Worm (Caenorhabditis elegans) whole organism, L1 larva: ENCODE data around the gene F20D6.15.

Experiments used
- aha-1 ChIP-seq: fragments of 150-350 bp; optimal IDR thresholded peaks from 2 replicates; lab custom pipeline; 2014; ENCODE audit warnings: missing biosample characterization, missing genetic modification characterization
- alr-1 ChIP-seq: fragments of 200-800 bp; sonication (Bioruptor generic); optimal IDR thresholded peaks from 2 replicates; lab custom pipeline; 2018; ENCODE audit warnings: borderline replicate concordance, mild to moderate bottlenecking, missing genetic modification characterization, missing compliant biosample characterization
- aly-2 ChIP-seq: fragments of 150-350 bp; optimal IDR thresholded peaks from 2 replicates; lab custom pipeline; 2014; ENCODE audit warnings: missing biosample characterization, missing genetic modification characterization
- ceh-63 ChIP-seq: fragments of 200-800 bp; sonication (Bioruptor generic); optimal IDR thresholded peaks from 2 replicates; lab custom pipeline; 2018; ENCODE audit warnings: mild to moderate bottlenecking, missing genetic modification characterization, missing compliant biosample characterization
- ces-1 ChIP-seq: fragments of 150-350 bp; optimal IDR thresholded peaks from 2 replicates; lab custom pipeline; 2014; ENCODE audit warnings: missing biosample characterization, missing genetic modification reagents, missing genetic modification characterization
- dpl-1 ChIP-seq, 3 experiments: fragments of 150-350 bp in 2 of 3; sonication (generic microtip) in 1 of 3; optimal IDR thresholded peaks; 2 replicates each; lab custom pipeline; 2014 to 2017; ENCODE audit warnings: missing biosample characterization in 3 of 3, missing genetic modification characterization in 3 of 3, missing genetic modification reagents in 3 of 3
- dsc-1 ChIP-seq: sonication (generic microtip); optimal IDR thresholded peaks from 2 replicates; lab custom pipeline; 2016; ENCODE audit warnings: mild to moderate bottlenecking, missing genetic modification characterization, missing compliant biosample characterization
- efl-1 ChIP-seq, 4 experiments: fragments of 150-350 bp; optimal IDR thresholded peaks in 3 of 4; peaks in 1 of 4; 1 replicate in 1 of 4; 2 replicates in 3 of 4; lab custom pipeline; 2014; ENCODE audit warnings: missing biosample characterization in 2 of 4, missing genetic modification characterization in 2 of 4, missing genetic modification reagents in 2 of 4
- egl-13 ChIP-seq: sonication (generic microtip); optimal IDR thresholded peaks from 2 replicates; lab custom pipeline; 2016; ENCODE audit warnings: missing genotype, missing genetic modification reagents, missing genetic modification characterization, missing compliant biosample characterization
- elt-2 ChIP-seq: sonication (generic microtip); optimal IDR thresholded peaks from 2 replicates; lab custom pipeline; 2016; ENCODE audit warnings: missing genetic modification characterization, mild to moderate bottlenecking, inconsistent platforms, missing compliant biosample characterization, missing genetic modification reagents
- fkh-10 ChIP-seq: sonication (generic microtip); optimal IDR thresholded peaks from 2 replicates; lab custom pipeline; 2017; ENCODE audit warnings: missing biosample characterization, missing genetic modification reagents, missing genetic modification characterization
- fkh-4 ChIP-seq: sonication (generic microtip); optimal IDR thresholded peaks from 2 replicates; lab custom pipeline; 2016; ENCODE audit warnings: missing compliant biosample characterization, missing genetic modification characterization, borderline replicate concordance
- fkh-8 ChIP-seq: sonication (generic microtip); optimal IDR thresholded peaks from 2 replicates; lab custom pipeline; 2016; ENCODE audit warnings: mild to moderate bottlenecking, missing genetic modification characterization, missing compliant biosample characterization
- grh-1 ChIP-seq: fragments of 200-800 bp; sonication (Bioruptor generic); IDR thresholded peaks from 2 replicates; pipeline ENCODE4 v1.3.6; 2022; ENCODE audit warnings: missing genetic modification reagents, missing genetic modification characterization, missing compliant biosample characterization
- isw-1 ChIP-seq: fragments of 200-800 bp; sonication (Bioruptor generic); IDR thresholded peaks from 2 replicates; pipeline ENCODE4 v1.3.6; 2022; ENCODE audit warnings: missing genetic modification characterization, missing compliant biosample characterization
- lin-14 ChIP-seq: fragments of 200-800 bp; sonication (Bioruptor generic); optimal IDR thresholded peaks from 2 replicates; lab custom pipeline; 2018; ENCODE audit warnings: mild to moderate bottlenecking, missing genetic modification characterization, moderate library complexity, missing compliant biosample characterization
- lin-39 ChIP-seq: fragments of 150-350 bp; optimal IDR thresholded peaks from 2 replicates; lab custom pipeline; 2014; ENCODE audit warnings: missing biosample characterization, missing genetic modification reagents, missing genetic modification characterization
- lsy-2 ChIP-seq, 2 experiments: fragments of 150-350 bp; optimal IDR thresholded peaks; 2 replicates each; lab custom pipeline; 2014; ENCODE audit warnings: missing biosample characterization in 2 of 2, missing genetic modification characterization in 2 of 2
- nhr-12 ChIP-seq: sonication (generic microtip); optimal IDR thresholded peaks from 2 replicates; lab custom pipeline; 2017; ENCODE audit warnings: missing biosample characterization, missing genetic modification characterization
- nhr-20 ChIP-seq: sonication (generic microtip); optimal IDR thresholded peaks from 2 replicates; lab custom pipeline; 2016; ENCODE audit warnings: mild to moderate bottlenecking, missing genetic modification characterization, missing compliant biosample characterization
- nhr-71 ChIP-seq: sonication (generic microtip); optimal IDR thresholded peaks from 2 replicates; lab custom pipeline; 2016; ENCODE audit warnings: mild to moderate bottlenecking, missing genetic modification characterization, moderate library complexity, missing compliant biosample characterization
- nhr-77 ChIP-seq: fragments of 150-350 bp; optimal IDR thresholded peaks from 2 replicates; lab custom pipeline; 2014; ENCODE audit warnings: missing biosample characterization, missing genetic modification characterization
- nhr-85 ChIP-seq: sonication (generic microtip); peaks from one replicate; lab custom pipeline; 2016; ENCODE audit warnings: missing genetic modification characterization, inconsistent platforms, missing compliant biosample characterization
- pqm-1 ChIP-seq: sonication (generic microtip); optimal IDR thresholded peaks from 3 replicates; lab custom pipeline; 2017; ENCODE audit warnings: missing biosample characterization, missing genetic modification characterization
- snpc-4 ChIP-seq: fragments of 150-350 bp; optimal IDR thresholded peaks from 2 replicates; lab custom pipeline; 2014; ENCODE audit warnings: missing biosample characterization, missing genetic modification characterization
- sptf-1 ChIP-seq: fragments of 150-350 bp; optimal IDR thresholded peaks from 2 replicates; lab custom pipeline; 2014; ENCODE audit warnings: missing biosample characterization, missing genetic modification characterization
- tbx-2 ChIP-seq: sonication (generic microtip); optimal IDR thresholded peaks from 2 replicates; lab custom pipeline; 2016; ENCODE audit warnings: missing genetic modification characterization, missing compliant biosample characterization
- tlp-1 ChIP-seq: fragments of 150-350 bp; optimal IDR thresholded peaks from 2 replicates; lab custom pipeline; 2014; ENCODE audit warnings: missing biosample characterization, missing genetic modification characterization
- unc-62 ChIP-seq: fragments of 150-350 bp; optimal IDR thresholded peaks from 2 replicates; lab custom pipeline; 2014; ENCODE audit warnings: missing biosample characterization, missing genetic modification reagents, missing genetic modification characterization
- unc-86 ChIP-seq: sonication (generic microtip); optimal IDR thresholded peaks from 2 replicates; lab custom pipeline; 2016; ENCODE audit warnings: missing genetic modification characterization, missing compliant biosample characterization

Gene F20D6.15

DNA sequence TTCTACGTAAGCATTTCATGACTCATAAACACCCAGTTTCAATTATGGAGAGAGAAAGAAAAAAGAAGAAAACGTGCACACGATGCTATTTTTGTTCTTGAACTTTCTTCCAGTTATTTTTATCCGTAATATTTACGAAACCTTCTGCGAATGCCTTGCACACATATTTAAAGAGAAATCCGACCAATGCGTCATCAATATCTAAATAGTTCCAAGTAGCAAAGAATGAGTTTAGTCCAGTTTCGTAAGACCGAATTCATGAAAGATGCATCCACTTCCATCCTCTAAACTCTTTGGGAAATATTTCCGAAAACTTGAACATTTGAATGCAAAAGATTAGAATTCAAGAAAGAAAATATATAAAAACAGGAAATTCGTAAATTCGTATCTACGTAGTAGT, 19.1 kb downstream of the F20D6.15 start:
- TF ChIP-seq nhr-20 (tag; lab: Kevin White, UChicago) = no peak
- no peak for TF ChIP-seq nhr-77 (tag; lab: Kevin White, UChicago)
- TF ChIP-seq snpc-4 (tag; lab: Kevin White, UChicago) = no peak
- TF ChIP-seq dsc-1 = peak; percentile 27
- TF ChIP-seq egl-13 (tag; lab: Kevin White, UChicago) = peak; percentile 9
- TF ChIP-seq aly-2 = no peak
- peak; percentile 19 for TF ChIP-seq fkh-4
- TF ChIP-seq dpl-1 (GFP tag; optimal IDR thresholded peaks at IDR 0.05; lab: Kevin White, UChicago) = no peak
- no peak for TF ChIP-seq lin-14 (GFP tag; lab: Kevin White, UChicago)
- no peak for TF ChIP-seq pqm-1 (tag; lab: Kevin White, UChicago)
- peak; percentile 30 for TF ChIP-seq nhr-71
- TF ChIP-seq unc-86 = peak; percentile 63

DNA sequence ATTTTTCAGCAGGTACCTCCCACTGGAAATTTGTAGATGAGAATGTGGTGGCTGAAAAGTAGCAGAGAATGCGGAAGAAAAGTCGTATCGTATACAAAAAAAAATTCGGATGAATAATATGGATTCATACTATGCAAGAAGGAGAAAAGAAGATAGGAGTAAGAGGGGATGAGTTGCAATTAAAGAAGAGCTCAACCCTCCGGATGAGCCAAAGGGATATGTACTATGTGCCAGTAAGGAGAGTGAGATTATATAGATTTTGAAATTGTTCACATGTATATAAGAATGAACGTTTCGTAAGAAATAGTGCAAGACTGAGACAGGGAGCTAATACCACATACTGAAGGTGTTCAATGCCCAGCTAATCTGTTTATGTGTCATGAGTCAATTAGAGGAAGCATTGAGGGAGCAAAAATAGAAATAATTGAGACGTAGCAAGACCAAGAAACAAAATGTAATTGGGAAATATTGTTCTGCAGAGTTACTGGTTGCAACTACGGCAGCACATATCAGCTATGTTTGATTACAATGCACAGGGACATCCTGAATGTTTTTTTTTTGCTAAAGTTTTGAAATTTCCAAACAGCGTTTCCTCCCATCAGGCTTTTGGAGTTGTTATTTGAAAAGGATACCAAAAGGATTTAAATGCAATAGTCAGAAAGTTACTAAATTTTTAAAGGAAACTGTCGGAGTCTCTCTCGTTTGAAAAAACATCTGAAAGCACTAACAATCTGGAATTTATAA, 19.9 kb downstream of the F20D6.15 start, which contains the start of gene F20D6.8:
TSS of gene F20D6.8 (minus strand) at position 51 of the 744 bp plus-strand sequence.
- no peak for TF ChIP-seq ces-1 (GFP tag; lab: Kevin White, UChicago)
- TF ChIP-seq dsc-1 = peak; percentile 80

DNA sequence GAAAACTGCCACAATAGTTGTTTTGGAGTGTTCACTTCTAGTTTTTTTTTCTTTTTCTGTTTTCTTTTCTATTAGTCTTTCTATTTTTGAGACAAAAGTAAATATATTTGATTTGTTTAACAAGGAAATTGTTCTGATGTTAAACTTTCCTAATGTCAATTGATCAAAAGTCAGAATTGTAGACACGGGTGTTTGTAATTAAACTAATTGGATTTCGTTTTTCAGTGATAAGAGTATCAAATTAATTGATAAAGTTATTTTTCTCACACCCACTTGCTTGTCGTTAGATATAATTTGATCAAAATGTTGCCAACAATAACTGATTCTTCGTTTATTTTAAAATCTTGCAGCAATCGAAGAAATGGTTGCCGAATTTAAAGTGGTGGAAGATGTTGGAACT, 25.1 kb downstream of the F20D6.15 start:
- TF ChIP-seq efl-1 (optimal IDR thresholded peaks at IDR 0.05; lab: Kevin White, UChicago) (no peak), efl-1 (GFP tag; optimal IDR thresholded peaks at IDR 0.05 in 1 of 2; lab: Kevin White, UChicago) (peak in 1 of 2 experiments; percentile 62), egl-13 (tag; lab: Kevin White, UChicago) (no peak), lsy-2 (tag; optimal IDR thresholded peaks at IDR 0.05; lab: Kevin White, UChicago) (no peak), sptf-1 (tag; lab: Kevin White, UChicago) (no peak), nhr-85 (tag; lab: Kevin White, UChicago) (peak; percentile 20)
- TF ChIP-seq, all 84 proteins: peak for 2

DNA sequence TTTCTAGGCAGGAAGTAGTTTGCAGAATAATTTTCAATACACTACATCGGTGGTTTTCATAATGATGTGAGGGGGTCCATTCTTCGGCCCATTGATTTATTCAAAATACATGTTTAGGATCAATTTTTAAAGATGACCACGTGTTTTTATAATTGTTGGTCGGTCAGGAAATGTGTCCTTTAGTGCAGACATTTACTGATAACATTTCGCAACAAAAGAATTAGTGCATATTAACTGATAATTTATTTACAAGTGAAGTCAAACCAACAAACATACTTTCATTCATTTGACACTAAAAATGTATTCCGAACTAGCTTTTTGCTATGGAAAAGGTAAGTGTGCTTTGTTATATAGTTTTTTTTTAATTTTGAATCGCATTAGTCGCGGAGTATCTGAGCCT, 26.6 kb downstream of the F20D6.15 start, which contains the start of gene F20D6.5:
TSS of gene F20D6.5 (plus strand) at position 259 of the 400 bp plus-strand sequence.
- TF ChIP-seq ceh-63 (no peak), dpl-1 (GFP tag; optimal IDR thresholded peaks at IDR 0.05; lab: Kevin White, UChicago) (no peak), elt-2 (tag; lab: Kevin White, UChicago) (peak; percentile 54), fkh-8 (no peak), aha-1 (tag; lab: Kevin White, UChicago) (no peak), tlp-1 (tag; lab: Kevin White, UChicago) (no peak), tbx-2 (no peak)

DNA sequence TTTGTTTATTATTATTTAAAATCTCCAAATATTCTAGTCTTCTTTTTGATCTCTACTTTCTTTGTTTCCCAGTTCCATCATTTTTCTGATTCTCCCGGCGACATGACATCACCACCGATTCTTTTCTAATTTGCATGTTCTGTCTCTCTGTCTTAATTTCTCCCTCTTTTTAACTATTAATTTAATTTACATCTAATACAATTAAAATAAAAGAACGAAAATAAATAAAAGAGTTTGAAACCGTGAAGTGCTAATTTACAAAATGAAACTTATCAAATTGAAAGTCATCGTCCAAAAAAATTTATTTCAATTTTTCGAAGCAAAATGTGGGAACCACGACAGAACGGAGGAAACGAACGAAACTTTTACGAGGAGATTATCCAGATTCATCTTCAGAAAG, 28.6 kb downstream of the F20D6.15 start, which contains the start of gene F20D6.6:
TSS of gene F20D6.6 (plus strand) at position 301 of the 400 bp plus-strand sequence.
- no peak for TF ChIP-seq alr-1 (tag; lab: Kevin White, UChicago)
- TF ChIP-seq grh-1 (GFP tag; lab: Robert Waterston, UW) = no peak
- TF ChIP-seq unc-62 (GFP tag; lab: Kevin White, UChicago) = no peak
- no peak for TF ChIP-seq pqm-1 (tag; lab: Kevin White, UChicago)
- TF ChIP-seq isw-1 (GFP tag; lab: Robert Waterston, UW) = no peak

DNA sequence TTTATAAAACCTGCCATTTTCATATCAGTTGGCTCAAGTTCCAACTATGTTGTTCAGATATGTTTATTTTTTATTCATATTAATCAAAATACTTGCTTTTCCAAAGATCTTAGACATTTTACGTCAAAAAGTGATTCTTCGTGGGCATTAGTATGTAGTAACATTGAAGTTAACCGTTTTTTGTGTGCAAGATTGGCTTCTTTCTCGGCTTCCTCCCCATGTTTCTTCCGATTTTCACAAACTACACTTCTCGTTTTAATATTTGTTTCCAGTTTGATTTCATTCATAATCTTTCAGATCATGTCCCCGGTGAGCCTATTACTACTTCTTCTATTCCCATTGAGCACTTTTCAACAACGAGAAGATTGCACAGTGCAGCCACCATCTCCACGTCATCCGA, 30.8 kb downstream of the F20D6.15 start, which contains the start of gene sul-2:
TSS of gene sul-2 (plus strand) at position 301 of the 400 bp plus-strand sequence.
- TF ChIP-seq nhr-12 (tag; lab: Kevin White, UChicago) (no peak), lin-39 (tag; lab: Kevin White, UChicago) (no peak), fkh-4 (no peak), fkh-10 (GFP tag; lab: Kevin White, UChicago) (no peak)
- TF ChIP-seq, all 84 proteins: peak for 0
